Worm (Caenorhabditis elegans): ENCODE data around the gene unc-76.

Gene unc-76

DNA sequence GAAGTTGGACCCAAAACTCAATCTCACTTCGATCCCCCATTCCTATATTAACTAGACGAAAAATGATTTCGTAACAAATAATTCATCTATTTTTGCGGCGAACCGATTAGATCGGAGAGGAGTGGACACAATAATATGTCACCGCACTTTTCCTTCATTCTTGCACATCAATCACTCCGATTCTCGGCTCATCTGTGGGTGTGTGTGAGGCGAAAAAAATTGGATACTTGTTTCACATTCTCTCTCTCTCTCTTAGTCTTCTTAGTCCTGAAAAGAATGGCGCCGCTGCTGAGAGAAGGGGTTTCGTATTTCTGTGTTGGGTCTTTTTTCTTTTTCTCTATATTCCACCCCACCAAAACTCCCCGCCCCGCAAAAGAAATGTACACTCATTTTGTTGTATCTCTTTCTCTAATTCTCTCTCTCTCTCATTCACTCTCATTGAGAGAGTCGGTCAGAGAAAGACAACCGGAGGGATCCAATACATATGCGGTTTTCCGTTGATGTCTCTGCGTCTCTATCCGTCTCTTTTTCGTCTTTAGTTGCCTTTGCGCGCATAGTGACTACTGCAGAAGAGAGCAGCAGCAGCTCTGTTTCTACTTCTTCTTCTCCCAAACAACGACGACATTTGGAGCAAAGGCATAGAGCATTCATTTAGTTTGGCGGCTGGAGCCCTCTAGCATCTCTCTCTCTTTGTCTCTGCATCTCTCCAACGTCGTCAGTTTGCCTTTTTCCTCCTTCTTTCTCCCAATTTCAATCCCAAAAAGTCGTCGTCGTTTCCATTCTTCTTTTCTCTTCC lies at the start of gene unc-76 (continued):
- TF ChIP-seq dmd-6 (GFP tag; IDR thresholded peaks at IDR 0.05) (peak; percentile 38; the same call in 1 of the 2 replicates), dmd-9 (GFP tag; IDR thresholded peaks at IDR 0.05) (no peak), pqm-1 (tag; optimal IDR thresholded peaks at IDR 0.05) (no peak), php-3 (GFP tag; IDR thresholded peaks at IDR 0.05) (no peak), zag-1 (tag; optimal IDR thresholded peaks at IDR 0.05) (peak; percentile 56), aha-1 (tag) (peak; percentile 95), ces-1 (GFP tag; optimal IDR thresholded peaks at IDR 0.05) (peak; percentile 56), skn-1 (tag; optimal IDR thresholded peaks at IDR 0.05) (no peak), fos-1 (tag; optimal IDR thresholded peaks at IDR 0.05) (no peak), nhr-42 (GFP tag; IDR thresholded peaks at IDR 0.05) (no peak), ZK337.2 (GFP tag; IDR thresholded peaks at IDR 0.05) (no peak), unc-62 (GFP tag; optimal IDR thresholded peaks at IDR 0.05 in 1 of 2) (peak in 1 of 2 experiments; percentile 98), unc-62 (tag; optimal IDR thresholded peaks at IDR 0.05) (no peak), fkh-10 (GFP tag; optimal IDR thresholded peaks at IDR 0.05) (peak; percentile 92), daf-19 (GFP tag; conservative IDR thresholded peaks at IDR 0.05) (no peak), ZK546.5 (tag; optimal IDR thresholded peaks at IDR 0.05) (no peak), egl-43 (GFP tag; IDR thresholded peaks at IDR 0.05) (peak; percentile 38; the same call in 1 of the 2 replicates), lin-38 (GFP tag; IDR thresholded peaks at IDR 0.05) (peak; percentile 21; the same call in 1 of the 2 replicates), F49E8.2 (tag; optimal IDR thresholded peaks at IDR 0.05; ENCODE audit: borderline replicate concordance) (no peak), mep-1 (tag; optimal IDR thresholded peaks at IDR 0.05) (peak; percentile 90), mxl-3 (GFP tag; optimal IDR thresholded peaks at IDR 0.05) (no peak), F37D6.2 (tag; optimal IDR thresholded peaks at IDR 0.05) (peak; percentile 78), nhr-102 (tag; optimal IDR thresholded peaks at IDR 0.05) (no peak), nhr-10 (tag; optimal IDR thresholded peaks at IDR 0.05) (no peak), rbr-2 (tag; optimal IDR thresholded peaks at IDR 0.05) (peak; percentile 92), zip-2 (tag; optimal IDR thresholded peaks at IDR 0.05) (no peak), Y105C5A.15 (GFP tag; IDR thresholded peaks at IDR 0.05) (no peak), lin-29 (GFP tag; IDR thresholded peaks at IDR 0.05) (no peak), mes-2 (tag; optimal IDR thresholded peaks at IDR 0.05; ENCODE audit: poor library complexity, severe bottlenecking) (peak; percentile 48), jun-1 (tag; optimal IDR thresholded peaks at IDR 0.05) (no peak), dpl-1 (GFP tag; optimal IDR thresholded peaks at IDR 0.05) (peak; percentile 27), F10B5.3 (tag; optimal IDR thresholded peaks at IDR 0.05) (no peak), dmd-8 (GFP tag; IDR thresholded peaks at IDR 0.05) (no peak), ztf-7 (tag; optimal IDR thresholded peaks at IDR 0.05) (no peak), ceh-20 (GFP tag; IDR thresholded peaks at IDR 0.05) (peak; percentile 55), Y75B8A.6 (GFP tag; IDR thresholded peaks at IDR 0.05) (no peak), unc-39 (tag; optimal IDR thresholded peaks at IDR 0.05) (no peak), saeg-2 (GFP tag; IDR thresholded peaks at IDR 0.05) (no peak), zfp-2 (tag; optimal IDR thresholded peaks at IDR 0.05) (no peak), nhr-6 (tag; optimal IDR thresholded peaks at IDR 0.05) (peak; percentile 87), gei-8 (GFP tag; optimal IDR thresholded peaks at IDR 0.05) (no peak), zfp-3 (GFP tag; conservative IDR thresholded peaks at IDR 0.05) (no peak), set-16 (GFP tag; IDR thresholded peaks at IDR 0.05) (no peak; the same call in 1 of the 2 replicates), lsy-2 (tag; optimal IDR thresholded peaks at IDR 0.05) (peak; percentile 42 to 76), unc-130 (GFP tag; optimal IDR thresholded peaks at IDR 0.05) (no peak), ceh-32 (tag; optimal IDR thresholded peaks at IDR 0.05; ENCODE audit: poor library complexity) (no peak), mdl-1 (tag; optimal IDR thresholded peaks at IDR 0.05) (peak; percentile 2 to 31), lin-15B (tag; optimal IDR thresholded peaks at IDR 0.05) (no peak), R02D3.7 (tag; optimal IDR thresholded peaks at IDR 0.05) (no peak), ctbp-1 (GFP tag; IDR thresholded peaks at IDR 0.05) (peak; percentile 72), ceh-44 (GFP tag; IDR thresholded peaks at IDR 0.05) (no peak)

Data from whole organism, L4 larva.